Fruit fly (Drosophila melanogaster): ENCODE data around the gene laf.

Gene laf

DNA sequence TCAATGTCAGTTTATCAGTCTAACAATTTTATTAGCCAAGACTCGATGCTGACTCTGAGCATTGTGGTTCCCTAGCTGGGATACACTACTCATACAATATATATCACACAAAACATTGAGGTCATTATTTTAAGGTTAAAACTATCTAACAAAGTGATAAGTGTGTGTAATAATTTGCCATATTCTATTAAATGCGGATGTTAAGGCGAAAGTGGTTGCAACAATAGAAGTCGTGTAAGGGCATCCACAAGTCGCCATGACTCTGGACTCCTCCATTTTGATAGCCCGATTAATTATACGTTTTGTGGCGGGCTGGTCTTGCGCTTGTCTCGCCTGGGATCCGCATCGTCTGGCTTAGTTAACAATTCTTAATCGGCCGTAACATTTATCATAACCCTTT is 31.5 kb downstream of the laf start (continued):
- TF ChIP-seq unc-4 (GFP tag; IDR thresholded peaks at IDR 0.05; ENCODE audit: partially characterized antibody) (no peak), CG12219 (GFP tag; optimal IDR thresholded peaks at IDR 0.05) (peak; percentile 35), CG6654 (GFP tag; optimal IDR thresholded peaks at IDR 0.05) (peak; percentile 2), bcd (GFP tag; optimal IDR thresholded peaks at IDR 0.05) (peak; percentile 22), CG12744 (GFP tag; optimal IDR thresholded peaks at IDR 0.05) (no peak), ftz-f1 (GFP tag; optimal IDR thresholded peaks at IDR 0.05) (no peak), Asciz (GFP tag; optimal IDR thresholded peaks at IDR 0.05) (peak; percentile 10), Dad (GFP tag; optimal IDR thresholded peaks at IDR 0.05) (peak; percentile 4), lilli (GFP tag; optimal IDR thresholded peaks at IDR 0.05) (peak; percentile 23), disco-r (GFP tag; optimal IDR thresholded peaks at IDR 0.05) (no peak), fd3F (GFP tag; optimal IDR thresholded peaks at IDR 0.05) (no peak), CG8089 (GFP tag; optimal IDR thresholded peaks at IDR 0.05) (no peak), Blimp-1 (GFP tag; optimal IDR thresholded peaks at IDR 0.05) (no peak), CG31224 (GFP tag; IDR thresholded peaks at IDR 0.05) (no peak), Hand (GFP tag; optimal IDR thresholded peaks at IDR 0.05) (no peak), CG15601 (tag; optimal IDR thresholded peaks at IDR 0.05) (peak; percentile 55), Side (GFP tag; optimal IDR thresholded peaks at IDR 0.05) (no peak), CG14710 (tag; optimal IDR thresholded peaks at IDR 0.05) (peak; percentile 64), CG2116 (GFP tag; optimal IDR thresholded peaks at IDR 0.05) (no peak), sug (tag; optimal IDR thresholded peaks at IDR 0.05) (no peak), zf30C (GFP tag; optimal IDR thresholded peaks at IDR 0.05) (no peak), crc (GFP tag; optimal IDR thresholded peaks at IDR 0.05) (no peak), CG2712 (tag; optimal IDR thresholded peaks at IDR 0.05) (peak; percentile 77), lab (GFP tag; optimal IDR thresholded peaks at IDR 0.05) (no peak), shn (GFP tag; optimal IDR thresholded peaks at IDR 0.05) (no peak), h (optimal IDR thresholded peaks at IDR 0.05) (no peak), kay (GFP tag; optimal IDR thresholded peaks at IDR 0.05) (no peak), dysf (GFP tag; IDR thresholded peaks at IDR 0.05) (peak; percentile 36; the same call in 1 of the 3 replicates), Nf-YA (GFP tag; IDR thresholded peaks at IDR 0.05) (no peak), CG15269 (tag; optimal IDR thresholded peaks at IDR 0.05) (no peak), CG11093 (GFP tag; IDR thresholded peaks at IDR 0.05) (peak; percentile 54; the same call in 1 of the 3 replicates), CG30431 (GFP tag; optimal IDR thresholded peaks at IDR 0.05) (no peak), al (GFP tag; IDR thresholded peaks at IDR 0.05) (no peak), NC2α (GFP tag; optimal IDR thresholded peaks at IDR 0.05) (no peak), CG13624 (GFP tag; optimal IDR thresholded peaks at IDR 0.05) (no peak), bab2 (GFP tag; optimal IDR thresholded peaks at IDR 0.05) (peak; percentile 45), chinmo (GFP tag; IDR thresholded peaks at IDR 0.05; ENCODE audit: partially characterized antibody) (no peak), CG11504 (tag; optimal IDR thresholded peaks at IDR 0.05) (no peak), CG7556 (GFP tag; optimal IDR thresholded peaks at IDR 0.05) (no peak), usp (GFP tag; optimal IDR thresholded peaks at IDR 0.05) (no peak), Atf3 (GFP tag; optimal IDR thresholded peaks at IDR 0.05) (no peak), Eip74EF (GFP tag; optimal IDR thresholded peaks at IDR 0.05) (no peak), H2.0 (GFP tag; IDR thresholded peaks at IDR 0.05) (peak; percentile 22; the same call in 1 of the 2 replicates), CG10274 (GFP tag; optimal IDR thresholded peaks at IDR 0.05) (peak; percentile 55), CG3407 (GFP tag; optimal IDR thresholded peaks at IDR 0.05) (peak; percentile 17)

Measured in whole organism, embryonic.